Worm (Caenorhabditis elegans): ENCODE data around the gene ect-2.

ce11 chrII:10737059-10737458, 46.7 kb downstream of the ect-2 start, which contains the start of gene C52A11.3:
- TF ChIP-seq unc-62 (GFP tag; optimal IDR thresholded peaks at IDR 0.05) (no peak), nhr-77 (tag; optimal IDR thresholded peaks at IDR 0.05) (no peak), ama-1 (optimal IDR thresholded peaks at IDR 0.05) (no peak)
